Fruit fly (Drosophila melanogaster): ENCODE results near the gene eIF3g1.
A peak's percentile ranks its signal among the peaks of the same experiment; 100 is the strongest.

The eIF3g1 gene

dm6 chrX:2655479-2655878 lies 45.3 kb upstream of the eIF3g1 start:
- no peak for TF ChIP-seq Deaf1 (tag; optimal IDR thresholded peaks at IDR 0.05)
- no peak for TF ChIP-seq CG3995 (GFP tag; optimal IDR thresholded peaks at IDR 0.05)
- no peak for TF ChIP-seq CG2199 (GFP tag; IDR thresholded peaks at IDR 0.05)
- no peak for TF ChIP-seq yki (optimal IDR thresholded peaks at IDR 0.05)
- no peak for TF ChIP-seq CG6813 (GFP tag; optimal IDR thresholded peaks at IDR 0.05)
- no peak for TF ChIP-seq Dip2 (GFP tag; IDR thresholded peaks at IDR 0.05)
- peak; percentile 69 for TF ChIP-seq grn (GFP tag; optimal IDR thresholded peaks at IDR 0.05)
- TF ChIP-seq CG32772 (GFP tag; IDR thresholded peaks at IDR 0.05) = no peak
- TF ChIP-seq lab (GFP tag; optimal IDR thresholded peaks at IDR 0.05) = peak; percentile 35
- TF ChIP-seq salm (tag; optimal IDR thresholded peaks at IDR 0.05) = no peak
- no peak for TF ChIP-seq CG33557 (GFP tag; optimal IDR thresholded peaks at IDR 0.05)
- TF ChIP-seq slbo (GFP tag; IDR thresholded peaks at IDR 0.05) = no peak
- TF ChIP-seq CG9817 (tag; optimal IDR thresholded peaks at IDR 0.05) = no peak
- TF ChIP-seq exex (tag; optimal IDR thresholded peaks at IDR 0.05) = peak; percentile 33
- no peak for TF ChIP-seq en (GFP tag; optimal IDR thresholded peaks at IDR 0.05)
- TF ChIP-seq gem (tag; optimal IDR thresholded peaks at IDR 0.05) = peak; percentile 31
- TF ChIP-seq Hr3 (GFP tag; optimal IDR thresholded peaks at IDR 0.05) = no peak
- no peak for TF ChIP-seq CG31365 (tag; optimal IDR thresholded peaks at IDR 0.05)

dm6 chrX:2653533-2654296 lies 43.6 kb upstream of the eIF3g1 start:
- TF ChIP-seq wek (GFP tag; optimal IDR thresholded peaks at IDR 0.05) = peak; percentile 26
- TF ChIP-seq Dbx (GFP tag; IDR thresholded peaks at IDR 0.05) = no peak
- peak; percentile 49 for TF ChIP-seq CG2678 (tag; optimal IDR thresholded peaks at IDR 0.05)
- TF ChIP-seq unpg (GFP tag; optimal IDR thresholded peaks at IDR 0.05) = peak; percentile 13
- TF ChIP-seq CG10147 (GFP tag; optimal IDR thresholded peaks at IDR 0.05) = peak; percentile 8
- peak; percentile 26 for TF ChIP-seq CG11504 (tag; optimal IDR thresholded peaks at IDR 0.05)
- peak; percentile 59 for TF ChIP-seq Asciz (GFP tag; optimal IDR thresholded peaks at IDR 0.05)
- peak in 1 of 2 experiments; percentile 64 for TF ChIP-seq Pdp1 (GFP tag; optimal IDR thresholded peaks at IDR 0.05)
- peak in 1 of 2 experiments; percentile 72 for TF ChIP-seq eve (GFP tag; optimal IDR thresholded peaks at IDR 0.05)
- peak; percentile 0 for TF ChIP-seq CG12769 (tag; optimal IDR thresholded peaks at IDR 0.05)
- peak; percentile 10; the same call in 1 of the 2 replicates for TF ChIP-seq Xrp1 (GFP tag; IDR thresholded peaks at IDR 0.05)
- peak in 1 of 2 experiments; percentile 27 for TF ChIP-seq Eip74EF (GFP tag; optimal IDR thresholded peaks at IDR 0.05)
- TF ChIP-seq chinmo (GFP tag; IDR thresholded peaks at IDR 0.05; ENCODE audit: partially characterized antibody) = 0 out of 4 replicates have a peak, but pooled peaks have one; percentile 30
- TF ChIP-seq CG2875 (GFP tag; optimal IDR thresholded peaks at IDR 0.05) = no peak
- TF ChIP-seq nau (GFP tag; optimal IDR thresholded peaks at IDR 0.05) = peak; percentile 9
- TF ChIP-seq CG6813 (GFP tag; optimal IDR thresholded peaks at IDR 0.05) = peak; percentile 4
- TF ChIP-seq Sox100B (GFP tag; optimal IDR thresholded peaks at IDR 0.05) = peak; percentile 11
- peak; percentile 24 for TF ChIP-seq CG12219 (GFP tag; optimal IDR thresholded peaks at IDR 0.05)
- TF ChIP-seq CG13296 (GFP tag; optimal IDR thresholded peaks at IDR 0.05) = peak; percentile 25
- no peak for TF ChIP-seq CG17361 (GFP tag; IDR thresholded peaks at IDR 0.05)
- peak; percentile 8 for TF ChIP-seq CG6254 (GFP tag; optimal IDR thresholded peaks at IDR 0.05)
- peak; percentile 33 for TF ChIP-seq CG15601 (tag; optimal IDR thresholded peaks at IDR 0.05)
- peak; percentile 90 for TF ChIP-seq cwo (GFP tag; optimal IDR thresholded peaks at IDR 0.05)
- TF ChIP-seq exex (tag; optimal IDR thresholded peaks at IDR 0.05) = peak; percentile 94
- peak; percentile 32 for TF ChIP-seq sd (tag; optimal IDR thresholded peaks at IDR 0.05)
- TF ChIP-seq Oli (tag; optimal IDR thresholded peaks at IDR 0.05) = no peak
- TF ChIP-seq tap (tag; optimal IDR thresholded peaks at IDR 0.05) = peak; percentile 26
- peak; percentile 72 for TF ChIP-seq ATbp (GFP tag; optimal IDR thresholded peaks at IDR 0.05)
- TF ChIP-seq CG13424 (tag; optimal IDR thresholded peaks at IDR 0.05) = peak; percentile 15
- TF ChIP-seq CG4360 (GFP tag; IDR thresholded peaks at IDR 0.05) = peak; percentile 42
- TF ChIP-seq H15 (GFP tag; IDR thresholded peaks at IDR 0.05) = no peak
